Fruit fly (Drosophila melanogaster): ENCODE measurements around the gene kuk.

Gene kuk

dm6 chr3R:17077968-17078417 lies 2.1 kb upstream of the kuk start:
- TF ChIP-seq achi (GFP tag; optimal IDR thresholded peaks at IDR 0.05) (no peak), CG3032 (tag; optimal IDR thresholded peaks at IDR 0.05) (no peak), CG9139 (GFP tag; optimal IDR thresholded peaks at IDR 0.05) (no peak), fkh (GFP tag; optimal IDR thresholded peaks at IDR 0.05) (peak; percentile 82), Eip75B (GFP tag; optimal IDR thresholded peaks at IDR 0.05) (no peak), dsx (GFP tag; optimal IDR thresholded peaks at IDR 0.05; ENCODE audit: poor library complexity, severe bottlenecking) (no peak), topi (GFP tag; optimal IDR thresholded peaks at IDR 0.05) (peak; percentile 4), fd85E (GFP tag; optimal IDR thresholded peaks at IDR 0.05) (no peak), CG16779 (tag; optimal IDR thresholded peaks at IDR 0.05) (no peak), CG3919 (GFP tag; optimal IDR thresholded peaks at IDR 0.05) (no peak), acj6 (GFP tag; optimal IDR thresholded peaks at IDR 0.05) (no peak), lz (GFP tag; optimal IDR thresholded peaks at IDR 0.05) (no peak), CG8119 (GFP tag; IDR thresholded peaks at IDR 0.05) (no peak), Hr38 (GFP tag; optimal IDR thresholded peaks at IDR 0.05) (no peak), ss (GFP tag; optimal IDR thresholded peaks at IDR 0.05) (peak; percentile 47 to 71), svp (GFP tag) (peak; percentile 88), CG32006 (GFP tag; optimal IDR thresholded peaks at IDR 0.05) (no peak), CG1621 (tag; optimal IDR thresholded peaks at IDR 0.05) (peak; percentile 74), dac (GFP tag; optimal IDR thresholded peaks at IDR 0.05) (no peak), CG6854 (GFP tag; optimal IDR thresholded peaks at IDR 0.05) (no peak), Hr4 (GFP tag; optimal IDR thresholded peaks at IDR 0.05) (no peak), CG8319 (GFP tag; optimal IDR thresholded peaks at IDR 0.05) (no peak), CG6808 (GFP tag; optimal IDR thresholded peaks at IDR 0.05) (peak; percentile 20), CG31627 (GFP tag; optimal IDR thresholded peaks at IDR 0.05) (no peak), CG6276 (GFP tag; optimal IDR thresholded peaks at IDR 0.05) (no peak), Gug (GFP tag; IDR thresholded peaks at IDR 0.05) (0 out of 2 replicates have a peak, but pooled peaks have one; percentile 10), salr (GFP tag; optimal IDR thresholded peaks at IDR 0.05) (no peak), vri (GFP tag; optimal IDR thresholded peaks at IDR 0.05) (peak; percentile 64), CG10669 (GFP tag; optimal IDR thresholded peaks at IDR 0.05) (no peak), CG6163 (GFP tag; IDR thresholded peaks at IDR 0.05) (0 out of 3 replicates have a peak, but pooled peaks have one; percentile 22), Blimp-1 (GFP tag; optimal IDR thresholded peaks at IDR 0.05) (no peak), CG11762 (GFP tag; optimal IDR thresholded peaks at IDR 0.05; ENCODE audit: insufficient read depth) (no peak), pdm3 (GFP tag; optimal IDR thresholded peaks at IDR 0.05) (no peak), net (GFP tag; optimal IDR thresholded peaks at IDR 0.05) (no peak), CG10631 (GFP tag; optimal IDR thresholded peaks at IDR 0.05) (no peak), CG8632 (GFP tag; optimal IDR thresholded peaks at IDR 0.05) (no peak), Met (GFP tag; optimal IDR thresholded peaks at IDR 0.05) (no peak), eg (GFP tag; IDR thresholded peaks at IDR 0.05) (no peak), esn (GFP tag; optimal IDR thresholded peaks at IDR 0.05) (peak; percentile 3), cyc (GFP tag; optimal IDR thresholded peaks at IDR 0.05) (no peak), Hr39 (GFP tag; optimal IDR thresholded peaks at IDR 0.05) (no peak), fd59A (GFP tag; optimal IDR thresholded peaks at IDR 0.05) (no peak), CG4318 (GFP tag; optimal IDR thresholded peaks at IDR 0.05) (no peak), CG11294 (GFP tag; IDR thresholded peaks at IDR 0.05) (no peak), CG15336 (GFP tag; IDR thresholded peaks at IDR 0.05) (peak; percentile 11; the same call in 1 of the 2 replicates), Ets96B (tag; optimal IDR thresholded peaks at IDR 0.05) (no peak), Eip78C (GFP tag) (no peak), OdsH (GFP tag; optimal IDR thresholded peaks at IDR 0.05) (no peak), Sox14 (GFP tag; optimal IDR thresholded peaks at IDR 0.05) (peak; percentile 58), CG11902 (GFP tag; optimal IDR thresholded peaks at IDR 0.05) (no peak), CG34406 (GFP tag; optimal IDR thresholded peaks at IDR 0.05) (no peak), Lpt (GFP tag; optimal IDR thresholded peaks at IDR 0.05) (no peak), CG6792 (GFP tag; optimal IDR thresholded peaks at IDR 0.05) (no peak)

Measured in whole organism, prepupa.